Fruit fly (Drosophila melanogaster): ENCODE results near the gene lz.

lz gene

dm6 chrX:9350309-9350708 is 65.9 kb downstream of the lz start (continued):
- peak; percentile 18 for TF ChIP-seq ind (GFP tag; optimal IDR thresholded peaks at IDR 0.05)
- peak; percentile 53 for TF ChIP-seq CG8924 (tag; optimal IDR thresholded peaks at IDR 0.05)
- peak; percentile 40 for TF ChIP-seq CG32532 (GFP tag; IDR thresholded peaks at IDR 0.05)
- TF ChIP-seq D19A (tag; optimal IDR thresholded peaks at IDR 0.05): peak; percentile 40
- peak; percentile 38 for TF ChIP-seq Fer3 (tag; optimal IDR thresholded peaks at IDR 0.05)
- TF ChIP-seq so (GFP tag; IDR thresholded peaks at IDR 0.05): 0 out of 3 replicates have a peak, but pooled peaks have one; percentile 22
- no peak for TF ChIP-seq CG1602 (GFP tag; optimal IDR thresholded peaks at IDR 0.05)
- peak; percentile 16 for TF ChIP-seq Abd-B (GFP tag; optimal IDR thresholded peaks at IDR 0.05)
- TF ChIP-seq CG8388 (GFP tag; optimal IDR thresholded peaks at IDR 0.05): peak; percentile 59
- TF ChIP-seq cad (GFP tag; optimal IDR thresholded peaks at IDR 0.05): no peak
- peak; percentile 2 for TF ChIP-seq CG30403 (GFP tag; optimal IDR thresholded peaks at IDR 0.05)
- peak; percentile 15 for TF ChIP-seq sd (tag; optimal IDR thresholded peaks at IDR 0.05)
- TF ChIP-seq grau (tag; optimal IDR thresholded peaks at IDR 0.05): peak; percentile 62
- TF ChIP-seq ranshi (GFP tag; IDR thresholded peaks at IDR 0.05): 0 out of 2 replicates have a peak, but pooled peaks have one; percentile 21
- TF ChIP-seq lab (GFP tag; optimal IDR thresholded peaks at IDR 0.05): peak; percentile 64
- peak; percentile 79 for TF ChIP-seq gem (tag; optimal IDR thresholded peaks at IDR 0.05)
- peak; percentile 41; the same call in 1 of the 2 replicates for TF ChIP-seq stc (GFP tag; IDR thresholded peaks at IDR 0.05)
- TF ChIP-seq CG8089 (GFP tag; optimal IDR thresholded peaks at IDR 0.05): no peak
- peak; percentile 48; the same call in 2 of the 3 replicates for TF ChIP-seq tgo (GFP tag; IDR thresholded peaks at IDR 0.05)
- no peak for TF ChIP-seq HmgD (GFP tag; optimal IDR thresholded peaks at IDR 0.05)
- TF ChIP-seq prd (optimal IDR thresholded peaks at IDR 0.05): no peak
- peak; percentile 60 for TF ChIP-seq prd (GFP tag; IDR thresholded peaks at IDR 0.05)
- no peak for TF ChIP-seq CHES-1-like (GFP tag; optimal IDR thresholded peaks at IDR 0.05)
- TF ChIP-seq Nf-YB (GFP tag; optimal IDR thresholded peaks at IDR 0.05): peak; percentile 16
- peak; percentile 22 for TF ChIP-seq CG6813 (GFP tag; optimal IDR thresholded peaks at IDR 0.05)
- peak; percentile 19 for TF ChIP-seq CG13775 (GFP tag; optimal IDR thresholded peaks at IDR 0.05)
- 0 out of 2 replicates have a peak, but pooled peaks have one; percentile 32 for TF ChIP-seq HLH3B (GFP tag; IDR thresholded peaks at IDR 0.05)
- no peak for TF ChIP-seq CG4404 (GFP tag; IDR thresholded peaks at IDR 0.05)
- TF ChIP-seq CG2712 (tag; optimal IDR thresholded peaks at IDR 0.05): peak; percentile 71
- no peak for TF ChIP-seq fu2 (GFP tag; optimal IDR thresholded peaks at IDR 0.05)
- peak; percentile 64 for TF ChIP-seq Ptx1 (GFP tag; IDR thresholded peaks at IDR 0.05)
- peak; percentile 28 for TF ChIP-seq CG13296 (GFP tag; optimal IDR thresholded peaks at IDR 0.05)
- TF ChIP-seq CG15269 (tag; optimal IDR thresholded peaks at IDR 0.05): peak; percentile 71
- no peak for TF ChIP-seq tin (GFP tag; optimal IDR thresholded peaks at IDR 0.05)
- peak; percentile 4 for TF ChIP-seq CG15696 (tag; optimal IDR thresholded peaks at IDR 0.05)
- no peak for TF ChIP-seq CG14860 (GFP tag; IDR thresholded peaks at IDR 0.05; ENCODE audit: partially characterized antibody)
- TF ChIP-seq CG3847 (GFP tag; IDR thresholded peaks at IDR 0.05): peak; percentile 42; the same call in 1 of the 2 replicates
- TF ChIP-seq CG12391 (tag; optimal IDR thresholded peaks at IDR 0.05): peak; percentile 58
- TF ChIP-seq CG6854 (GFP tag; optimal IDR thresholded peaks at IDR 0.05): no peak
- peak; percentile 31 for TF ChIP-seq CG12659 (GFP tag; optimal IDR thresholded peaks at IDR 0.05)
- TF ChIP-seq Hand (GFP tag; optimal IDR thresholded peaks at IDR 0.05): peak; percentile 8
- no peak for TF ChIP-seq CG17802 (tag; optimal IDR thresholded peaks at IDR 0.05)
- no peak for TF ChIP-seq CG18011 (GFP tag; optimal IDR thresholded peaks at IDR 0.05)
- TF ChIP-seq Atf-2 (GFP tag; optimal IDR thresholded peaks at IDR 0.05): no peak
- TF ChIP-seq CG43689 (GFP tag; IDR thresholded peaks at IDR 0.05): peak; percentile 6; the same call in 1 of the 2 replicates
- peak; percentile 8 for TF ChIP-seq CG2120 (GFP tag; optimal IDR thresholded peaks at IDR 0.05)
- peak; percentile 14 for TF ChIP-seq CG9817 (tag; optimal IDR thresholded peaks at IDR 0.05)
- TF ChIP-seq Dp (GFP tag; optimal IDR thresholded peaks at IDR 0.05): no peak
- peak; percentile 42 for TF ChIP-seq Oli (tag; optimal IDR thresholded peaks at IDR 0.05)
- TF ChIP-seq Fer1 (GFP tag; optimal IDR thresholded peaks at IDR 0.05): peak; percentile 50

Data from whole organism, embryonic.